Fruit fly (Drosophila melanogaster): Measurements from ENCODE around the gene Cht11.

The Cht11 gene

DNA sequence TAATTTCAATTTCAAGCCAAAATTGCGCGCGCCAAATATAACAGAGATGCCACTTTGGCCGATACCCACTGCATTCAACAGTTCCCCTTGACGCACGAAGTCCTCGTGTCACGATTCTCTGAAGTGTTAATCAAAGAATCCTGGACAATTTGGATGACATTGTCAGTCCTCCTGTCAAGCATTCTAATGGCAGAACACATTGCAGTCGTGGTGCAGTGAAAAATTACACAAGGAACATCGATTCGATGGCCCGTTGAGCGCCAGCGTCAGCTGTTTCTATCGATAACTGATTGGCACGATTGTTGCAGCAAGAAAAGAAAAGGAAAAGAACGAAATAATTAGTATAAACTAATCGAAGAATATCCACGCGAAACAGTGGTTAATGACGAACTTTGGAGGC lies 25.1 kb downstream of the Cht11 start, which contains the start of gene nonC:
TSS of gene nonC (plus strand) at position 294 of the 400 bp plus-strand sequence.
- TF ChIP-seq Doc3 (GFP tag; IDR thresholded peaks at IDR 0.05; ENCODE audit: partially characterized antibody) (peak; percentile 84), CG6683 (GFP tag; optimal IDR thresholded peaks at IDR 0.05) (no peak), sna (GFP tag; IDR thresholded peaks at IDR 0.05; ENCODE audit: partially characterized antibody) (peak; percentile 91), so (GFP tag; IDR thresholded peaks at IDR 0.05) (no peak), vnd (GFP tag; IDR thresholded peaks at IDR 0.05; ENCODE audit: partially characterized antibody) (peak; percentile 88), mld (GFP tag; IDR thresholded peaks at IDR 0.05; ENCODE audit: partially characterized antibody) (peak; percentile 70; the same call in 2 of the 3 replicates), esg (GFP tag; conservative IDR thresholded peaks at IDR 0.05) (no peak), Sox100B (GFP tag; optimal IDR thresholded peaks at IDR 0.05) (no peak), CG4424 (GFP tag; optimal IDR thresholded peaks at IDR 0.05) (no peak), bab2 (GFP tag; optimal IDR thresholded peaks at IDR 0.05) (no peak), CG16813 (GFP tag; IDR thresholded peaks at IDR 0.05; ENCODE audit: partially characterized antibody) (peak; percentile 90), trem (tag; optimal IDR thresholded peaks at IDR 0.05) (peak; percentile 70), CTCF (GFP tag; optimal IDR thresholded peaks at IDR 0.05) (no peak), BEAF-32 (GFP tag; optimal IDR thresholded peaks at IDR 0.05) (peak; percentile 90), CG14860 (GFP tag; IDR thresholded peaks at IDR 0.05; ENCODE audit: partially characterized antibody) (peak; percentile 90), CG10565 (GFP tag; optimal IDR thresholded peaks at IDR 0.05) (no peak), Hr51 (GFP tag; optimal IDR thresholded peaks at IDR 0.05) (no peak), Sin3A (optimal IDR thresholded peaks at IDR 0.05) (peak; percentile 85), CG6791 (GFP tag; IDR thresholded peaks at IDR 0.05; ENCODE audit: partially characterized antibody) (peak; percentile 78), knrl (GFP tag; IDR thresholded peaks at IDR 0.05; ENCODE audit: partially characterized antibody) (peak; percentile 92), CG10959 (GFP tag; IDR thresholded peaks at IDR 0.05) (no peak), Hand (GFP tag; optimal IDR thresholded peaks at IDR 0.05) (no peak), nerfin-2 (GFP tag; IDR thresholded peaks at IDR 0.05; ENCODE audit: partially characterized antibody) (peak; percentile 87), CG9797 (GFP tag; optimal IDR thresholded peaks at IDR 0.05) (peak; percentile 55), CG3726 (GFP tag; IDR thresholded peaks at IDR 0.05) (no peak), Rfx (GFP tag; IDR thresholded peaks at IDR 0.05) (no peak), croc (GFP tag; conservative IDR thresholded peaks at IDR 0.05) (no peak), lab (GFP tag; optimal IDR thresholded peaks at IDR 0.05) (no peak), stwl (tag; optimal IDR thresholded peaks at IDR 0.05) (peak; percentile 37), bbx (GFP tag; IDR thresholded peaks at IDR 0.05; ENCODE audit: partially characterized antibody) (peak; percentile 85), crp (GFP tag; optimal IDR thresholded peaks at IDR 0.05) (peak; percentile 37 to 86), Tbp (GFP tag; optimal IDR thresholded peaks at IDR 0.05) (no peak), vvl (GFP tag; IDR thresholded peaks at IDR 0.05) (no peak), CG6854 (GFP tag; optimal IDR thresholded peaks at IDR 0.05) (no peak), CG7963 (GFP tag; IDR thresholded peaks at IDR 0.05; ENCODE audit: partially characterized antibody) (peak; percentile 65; the same call in 2 of the 3 replicates), kni (GFP tag; optimal IDR thresholded peaks at IDR 0.05) (no peak), Sry-δ (GFP tag; optimal IDR thresholded peaks at IDR 0.05) (peak; percentile 81), Oaz (GFP tag; IDR thresholded peaks at IDR 0.05) (no peak), tna (GFP tag; IDR thresholded peaks at IDR 0.05; ENCODE audit: partially characterized antibody) (peak; percentile 84), Gug (GFP tag; IDR thresholded peaks at IDR 0.05) (no peak), Abd-B (GFP tag; optimal IDR thresholded peaks at IDR 0.05) (no peak), hbn (GFP tag; IDR thresholded peaks at IDR 0.05; ENCODE audit: partially characterized antibody) (peak; percentile 80), MESR4 (GFP tag; optimal IDR thresholded peaks at IDR 0.05) (peak; percentile 62), HLH54F (GFP tag; optimal IDR thresholded peaks at IDR 0.05) (no peak), otp (GFP tag; IDR thresholded peaks at IDR 0.05) (no peak), chinmo (GFP tag; IDR thresholded peaks at IDR 0.05; ENCODE audit: partially characterized antibody) (peak; percentile 72; the same call in 2 of the 4 replicates), phol (tag; optimal IDR thresholded peaks at IDR 0.05) (peak; percentile 34), ara (GFP tag; IDR thresholded peaks at IDR 0.05) (no peak), shn (GFP tag; optimal IDR thresholded peaks at IDR 0.05) (no peak), Myb (GFP tag; optimal IDR thresholded peaks at IDR 0.05) (peak; percentile 34)
